Worm (Caenorhabditis elegans) whole organism, L4/young adult: ENCODE results near the gene ztf-31.

Experiments
- dao-5 ChIP-seq: sonication (generic microtip); optimal IDR thresholded peaks from 2 replicates; lab custom pipeline; 2016; ENCODE audit warnings: missing genotype, missing genetic modification characterization, moderate library complexity, missing compliant biosample characterization
- him-1 ChIP-seq: sonication (generic microtip); optimal IDR thresholded peaks from 2 replicates; lab custom pipeline; 2016; ENCODE audit warnings: missing genotype, missing genetic modification reagents, missing genetic modification characterization, missing compliant biosample characterization

DNA sequence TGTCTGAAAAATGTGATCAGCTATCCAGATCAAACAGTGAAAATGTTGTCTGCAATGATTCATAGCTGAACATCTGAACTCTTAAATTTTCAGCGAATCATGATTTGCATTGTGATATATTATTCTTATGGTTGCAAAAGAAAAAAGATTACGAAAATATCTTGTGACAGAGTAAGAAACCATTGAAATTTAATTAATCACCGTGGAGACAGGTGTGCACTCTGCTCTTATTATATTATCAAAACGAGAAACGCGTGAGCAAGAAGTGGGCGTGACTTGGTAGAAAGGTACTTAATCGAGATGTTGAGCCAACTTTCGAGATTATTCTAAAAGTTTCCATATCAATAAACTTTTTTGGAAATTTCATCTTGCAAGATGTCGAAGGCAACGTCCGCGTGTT is 1.8 kb downstream of the ztf-31 start, which contains the start of gene osm-10:
- TF ChIP-seq dao-5: no peak
- no peak for TF ChIP-seq him-1 (tag; lab: Kevin White, UChicago)
